Worm (Caenorhabditis elegans): Measurements from ENCODE around the gene dim-1.

Gene dim-1

ce11 chrX:8069293-8069692 is 11.3 kb upstream of the dim-1 start, which contains the start of gene C18A11.1:
Gene C18A11.1, plus strand, starts transcription at chrX:8069328.
- no peak for TF ChIP-seq unc-62 (GFP tag; optimal IDR thresholded peaks at IDR 0.05)

DNA sequence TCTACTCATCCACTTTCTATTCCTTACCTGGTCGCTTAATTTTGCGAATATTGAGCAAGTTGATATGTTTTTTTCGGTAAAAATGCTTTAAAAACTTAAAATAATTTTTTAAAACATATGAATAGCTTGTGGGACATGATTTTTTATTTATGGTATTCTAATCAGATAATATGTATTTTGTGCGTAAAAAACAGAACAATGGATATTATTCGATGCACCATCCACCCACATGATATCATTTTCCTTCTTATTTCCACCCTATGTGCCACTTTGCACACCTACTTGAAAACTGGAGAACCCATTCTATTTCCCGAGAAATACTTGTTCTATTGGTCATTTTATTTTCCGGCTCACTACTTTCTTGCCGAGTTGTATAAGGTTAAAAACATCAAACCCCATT is 9.2 kb upstream of the dim-1 start, which contains the start of gene C18A11.2:
Gene C18A11.2 (plus strand): TSS at position 301 of the 400 bp plus-strand sequence.
- TF ChIP-seq unc-62 (GFP tag; optimal IDR thresholded peaks at IDR 0.05): no peak

ce11 chrX:8060823-8061222 is 2.8 kb upstream of the dim-1 start, which contains the start of gene C18A11.3:
Gene C18A11.3, plus strand, starts transcription at chrX:8061123.
- no peak for TF ChIP-seq unc-62 (GFP tag; optimal IDR thresholded peaks at IDR 0.05)

DNA sequence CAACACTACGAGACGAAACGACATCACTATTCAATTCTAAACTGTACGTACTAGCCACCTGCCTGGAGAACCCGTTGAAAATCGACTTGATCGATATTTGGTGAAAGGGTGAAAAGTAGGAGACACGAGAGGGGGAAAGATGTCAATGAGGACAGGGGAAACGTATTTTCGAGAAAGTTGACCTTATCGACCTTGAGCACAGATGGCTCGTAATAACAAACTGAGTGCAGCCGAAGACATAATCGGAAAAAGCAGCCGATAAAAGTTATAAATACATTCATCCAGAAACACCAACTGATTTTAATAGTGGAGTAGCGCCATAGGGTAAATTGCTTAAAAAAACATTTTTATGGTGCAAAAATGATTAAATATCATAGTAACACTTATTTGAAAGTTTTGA is 2.0 kb upstream of the dim-1 start:
- no peak for TF ChIP-seq unc-62 (GFP tag; optimal IDR thresholded peaks at IDR 0.05)

DNA sequence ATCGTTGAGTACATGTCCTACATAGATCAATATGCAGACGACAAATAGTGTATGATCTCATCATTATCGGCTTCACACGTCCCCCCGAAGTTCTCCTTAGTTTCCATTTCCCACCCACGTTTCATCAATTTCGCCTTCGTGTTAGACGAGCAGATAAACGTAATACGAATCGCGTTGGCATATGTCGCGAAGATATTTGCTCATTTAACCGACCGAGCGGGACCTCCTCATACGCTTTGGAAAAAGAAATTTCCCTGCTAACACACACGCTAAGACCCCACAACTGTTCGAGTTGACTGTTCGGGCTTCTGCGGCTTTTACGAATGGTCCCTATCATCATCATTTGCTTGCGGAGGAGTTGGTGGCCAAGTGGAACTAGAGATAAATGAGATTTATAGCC is 3.5 kb downstream of the dim-1 start:
- no peak for TF ChIP-seq unc-62 (GFP tag; optimal IDR thresholded peaks at IDR 0.05)

- TF ChIP-seq unc-62 (GFP tag; optimal IDR thresholded peaks at IDR 0.05): no peak
Measured at ce11 chrX:8053008-8053441, 5.0 kb downstream of the dim-1 start.

DNA sequence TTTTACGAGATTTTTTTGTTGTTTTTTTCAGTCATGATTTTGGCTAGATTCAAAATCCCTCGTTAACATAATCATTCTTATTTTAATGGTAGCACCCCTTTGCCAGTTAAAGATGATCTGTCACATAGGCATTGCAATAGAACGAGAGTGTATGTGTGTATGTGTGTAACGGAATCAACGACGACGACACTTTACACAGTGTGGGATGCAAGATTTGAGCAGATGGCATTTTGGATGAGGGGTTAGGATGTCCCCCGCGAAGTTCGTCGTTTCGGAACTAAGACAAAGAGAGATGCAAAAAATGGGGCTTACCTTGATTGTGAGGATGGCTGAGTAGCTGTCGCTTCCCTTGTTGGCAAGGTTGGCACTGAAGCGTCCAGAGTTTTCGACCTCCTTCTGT is 6.0 kb downstream of the dim-1 start:
- TF ChIP-seq unc-62 (GFP tag; optimal IDR thresholded peaks at IDR 0.05): no peak

ce11 chrX:8048637-8049036 is 9.4 kb downstream of the dim-1 start:
- TF ChIP-seq unc-62 (GFP tag; optimal IDR thresholded peaks at IDR 0.05): no peak

DNA sequence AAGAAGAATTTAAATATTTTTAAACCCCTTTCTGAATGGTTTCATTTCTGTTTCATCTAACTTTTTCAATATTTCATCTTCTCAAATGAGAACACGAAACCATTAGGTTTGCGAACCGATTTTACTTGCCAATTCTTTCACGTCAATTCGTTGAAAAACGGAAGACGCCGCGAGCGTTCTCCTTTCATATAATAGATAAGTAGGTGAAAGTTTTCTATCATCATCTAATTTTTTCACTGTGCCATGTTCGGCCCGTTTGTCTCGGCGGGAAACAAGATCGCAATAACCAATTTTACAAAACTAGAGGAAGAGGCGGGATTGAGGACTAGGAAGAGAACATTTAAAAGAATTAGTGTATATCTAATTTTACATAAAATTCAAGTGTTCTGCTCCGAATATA is 12.9 kb downstream of the dim-1 start, which contains the start of gene C18A11.4:
Gene C18A11.4 (plus strand): TSS at position 367 of the 400 bp plus-strand sequence.
- no peak for TF ChIP-seq unc-62 (GFP tag; optimal IDR thresholded peaks at IDR 0.05)

DNA sequence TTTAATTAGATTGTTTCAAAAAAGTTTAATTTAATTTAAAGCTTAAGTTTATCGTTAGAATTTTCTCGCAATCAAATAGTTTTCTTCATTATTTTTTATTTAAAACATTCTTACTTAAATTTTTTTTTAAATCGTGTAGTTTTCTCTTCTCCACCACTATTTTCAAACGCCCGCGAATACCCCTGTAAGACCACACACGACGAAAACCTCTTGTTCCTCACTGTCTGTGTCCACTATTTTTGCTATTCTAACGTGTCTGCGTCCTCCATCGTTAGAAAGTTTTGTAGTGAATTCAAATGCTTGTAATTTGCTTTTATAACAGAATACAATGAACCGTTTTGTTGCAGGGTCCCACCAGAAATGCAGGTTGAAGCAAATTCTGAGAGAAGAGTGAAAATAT is 17.1 kb downstream of the dim-1 start, which contains the start of gene xol-1:
Gene xol-1 (plus strand): TSS at position 347 of the 400 bp plus-strand sequence.
- no peak for TF ChIP-seq unc-62 (GFP tag; optimal IDR thresholded peaks at IDR 0.05)

ce11 chrX:8037365-8037764 is 20.7 kb downstream of the dim-1 start:
- no peak for TF ChIP-seq unc-62 (GFP tag; optimal IDR thresholded peaks at IDR 0.05)

ce11 chrX:8036219-8036883 is 21.7 kb downstream of the dim-1 start:
- peak; percentile 68 for TF ChIP-seq unc-62 (GFP tag; optimal IDR thresholded peaks at IDR 0.05)

DNA sequence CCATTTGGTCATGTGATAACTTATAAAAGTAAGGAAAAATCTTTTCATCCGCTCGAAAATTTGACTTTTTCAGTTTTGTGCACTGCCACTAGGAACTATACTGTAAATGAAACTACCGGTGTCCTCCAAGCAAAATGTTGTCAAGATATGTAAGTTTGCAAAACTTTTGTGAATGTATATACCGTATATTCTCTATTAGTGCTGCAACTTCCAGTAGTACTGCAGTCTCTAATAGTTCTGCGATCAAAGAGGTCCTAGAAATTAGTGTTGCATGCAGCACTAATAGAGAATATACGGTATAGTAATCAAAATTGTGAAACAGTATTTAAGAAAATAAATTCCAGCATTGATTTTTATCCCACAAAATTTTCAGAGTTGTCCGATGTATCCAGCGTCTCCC is 28.0 kb downstream of the dim-1 start:
- TF ChIP-seq unc-62 (GFP tag; optimal IDR thresholded peaks at IDR 0.05): no peak

DNA sequence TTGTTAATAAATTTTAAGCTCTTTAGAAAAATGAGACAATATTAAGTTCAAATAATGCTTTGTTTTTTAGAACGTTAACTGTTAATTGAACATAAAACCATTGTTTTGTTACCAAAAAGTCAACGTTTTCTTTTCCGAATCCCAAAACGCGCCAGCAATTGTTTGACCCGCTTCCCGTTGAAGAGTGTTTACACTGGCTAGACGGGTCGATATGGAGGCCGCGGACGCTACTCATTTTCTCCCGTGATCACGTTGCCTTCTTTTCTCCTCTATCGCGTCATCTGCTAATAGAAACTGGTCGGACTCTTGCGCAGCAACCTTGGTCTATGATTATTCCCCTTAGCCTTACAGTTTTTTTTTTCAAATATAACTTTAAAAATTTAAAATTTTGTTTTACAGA is 28.9 kb downstream of the dim-1 start, which contains the start of gene C34D10.1:
Gene C34D10.1 (plus strand): TSS at position 400 of the 400 bp plus-strand sequence.
- no peak for TF ChIP-seq unc-62 (GFP tag; optimal IDR thresholded peaks at IDR 0.05)

DNA sequence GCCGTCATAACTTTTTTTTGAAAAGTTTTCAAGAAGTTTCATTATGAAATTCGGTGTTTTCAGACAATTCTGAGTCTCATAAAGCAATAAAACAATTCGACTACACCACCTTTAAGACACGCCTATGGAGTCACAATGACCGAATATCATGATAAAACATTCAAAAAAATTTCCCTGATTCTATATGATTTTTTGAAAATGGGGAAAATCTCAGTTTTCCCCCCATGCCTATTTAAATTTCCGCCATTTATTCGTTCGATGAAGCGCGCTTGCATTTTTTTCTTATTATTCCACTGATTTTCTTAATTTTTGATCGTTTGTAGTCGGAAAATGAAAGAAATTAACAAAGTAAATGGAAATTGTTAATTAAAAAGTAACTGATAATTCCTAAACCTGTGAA is 30.5 kb downstream of the dim-1 start:
- TF ChIP-seq unc-62 (GFP tag; optimal IDR thresholded peaks at IDR 0.05): no peak

- no peak for TF ChIP-seq unc-62 (GFP tag; optimal IDR thresholded peaks at IDR 0.05)
Measured at ce11 chrX:8026709-8027108, 31.3 kb downstream of the dim-1 start.

DNA sequence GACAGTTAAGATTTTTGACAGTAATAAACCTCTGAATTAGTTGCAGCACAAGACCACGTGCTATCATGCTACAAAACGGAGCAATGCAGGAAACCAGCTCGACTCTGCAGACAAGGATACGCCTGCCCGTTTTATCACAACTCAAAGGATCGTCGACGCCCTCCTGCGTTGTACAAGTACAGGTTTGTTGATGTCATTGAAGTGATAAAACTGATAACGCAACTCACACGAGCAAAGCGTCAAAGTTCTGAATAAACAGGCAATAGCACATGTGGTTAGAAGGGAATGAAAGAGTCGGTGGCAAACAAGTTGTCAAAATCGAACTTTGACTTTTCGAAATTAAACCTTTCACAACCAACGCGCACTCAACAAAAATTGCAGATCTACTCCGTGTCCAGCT is 35.3 kb downstream of the dim-1 start:
- TF ChIP-seq unc-62 (GFP tag; optimal IDR thresholded peaks at IDR 0.05): no peak

DNA sequence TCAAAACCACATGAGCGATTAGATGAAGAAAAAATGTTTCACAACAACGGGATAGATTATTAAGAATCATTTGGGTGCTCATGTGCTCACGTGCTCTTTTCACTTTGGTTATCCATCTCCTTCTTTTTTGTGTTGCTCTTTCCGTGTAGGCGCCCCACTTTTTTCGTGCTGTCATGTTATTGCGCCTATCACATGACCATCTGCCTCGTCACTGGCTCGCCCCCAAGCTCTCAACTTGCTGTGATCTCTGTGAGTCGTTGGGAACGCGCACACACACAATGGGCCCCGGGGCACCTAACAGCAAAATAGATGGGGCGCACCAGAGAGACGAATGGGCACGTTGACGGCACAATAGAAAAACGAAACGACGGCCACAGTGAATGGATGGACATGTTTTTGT is 36.4 kb downstream of the dim-1 start:
- TF ChIP-seq unc-62 (GFP tag; optimal IDR thresholded peaks at IDR 0.05): no peak

Measured in whole organism, dauer.